Fruit fly (Drosophila melanogaster) S2 (cell line): ENCODE measurements around the gene Cyp4d2.

Experiments
- CG8478 ChIP-seq: fragments of >200 bp; optimal IDR thresholded peaks from 2 replicates; lab custom pipeline; 2018
- CTCF ChIP-seq, 2 experiments: fragments of >200 bp; optimal IDR thresholded peaks; 2 replicates each; lab custom pipeline; 2018

- TF ChIP-seq CG8478 (lab: Kevin White, UChicago) (no peak), CTCF (optimal IDR thresholded peaks at IDR 0.05; lab: Kevin White, UChicago) (no peak)
These were observed 35.3 kb upstream of the Cyp4d2 start for dm6 chrX:2140487-2140886.
